Fruit fly (Drosophila melanogaster) whole organism, pupa: ENCODE results near the gene CG31075.

Experiments used
- CG10348 ChIP-seq: fragments of 200-800 bp; sonication (Bioruptor generic); IDR thresholded peaks from 2 replicates; pipeline ENCODE4 v1.3.6; 2022; ENCODE audit warnings: missing biosample characterization, missing genetic modification characterization
- CG12605 ChIP-seq: fragments of 200-800 bp; sonication (Bioruptor generic); IDR thresholded peaks from 2 replicates; pipeline ENCODE4 v1.3.6; 2022; ENCODE audit warnings: missing biosample characterization, missing genetic modification characterization
- CG13204 ChIP-seq: fragments of 200-800 bp; sonication (Bioruptor generic); optimal IDR thresholded peaks from 2 replicates; lab custom pipeline; 2018; ENCODE audit warnings: missing biosample characterization, mild to moderate bottlenecking, missing genetic modification characterization, moderate library complexity
- CG14655 ChIP-seq: fragments of 200-800 bp; sonication (Bioruptor generic); optimal IDR thresholded peaks from 3 replicates; lab custom pipeline; 2017; ENCODE audit warnings: mild to moderate bottlenecking, missing biosample characterization, missing genetic modification reagents, missing genetic modification characterization
- CG15710 ChIP-seq: fragments of 200-800 bp; sonication (Bioruptor generic); optimal IDR thresholded peaks from 2 replicates; lab custom pipeline; 2018; ENCODE audit warnings: missing biosample characterization, mild to moderate bottlenecking, missing genetic modification characterization, moderate library complexity
- CG17806 ChIP-seq: fragments of 200-800 bp; sonication (Bioruptor generic); optimal IDR thresholded peaks from 2 replicates; lab custom pipeline; 2018; ENCODE audit warnings: missing biosample characterization, mild to moderate bottlenecking, missing genetic modification characterization, moderate library complexity
- CG32121 ChIP-seq: fragments of 200-800 bp; sonication (Bioruptor generic); IDR thresholded peaks from 2 replicates; pipeline ENCODE4 v1.3.6; 2022; ENCODE audit warnings: missing biosample characterization, missing genetic modification characterization
- CG34367 ChIP-seq: fragments of 200-800 bp; sonication (Bioruptor generic); optimal IDR thresholded peaks from 2 replicates; lab custom pipeline; 2018; ENCODE audit warnings: missing biosample characterization, mild to moderate bottlenecking, missing genetic modification characterization
- CG4496 ChIP-seq: fragments of 200-800 bp; sonication (Bioruptor generic); IDR thresholded peaks from 3 replicates; pipeline ENCODE4 v1.3.6; 2022; ENCODE audit warnings: missing biosample characterization, missing genetic modification characterization
- CG8159 ChIP-seq: fragments of 200-800 bp; sonication (Bioruptor generic); optimal IDR thresholded peaks from 3 replicates; lab custom pipeline; 2018; ENCODE audit warnings: missing biosample characterization, mild to moderate bottlenecking, missing genetic modification characterization, moderate library complexity
- CG8301 ChIP-seq: fragments of 200-800 bp; sonication (Bioruptor generic); optimal IDR thresholded peaks from 2 replicates; lab custom pipeline; 2018; ENCODE audit warnings: missing biosample characterization, mild to moderate bottlenecking, missing genetic modification characterization
- CG9948 ChIP-seq: fragments of 200-800 bp; sonication (Bioruptor generic); optimal IDR thresholded peaks from 2 replicates; lab custom pipeline; 2018; ENCODE audit warnings: missing biosample characterization, mild to moderate bottlenecking, missing genetic modification characterization, moderate library complexity
- D1 ChIP-seq: fragments of 200-800 bp; sonication (Bioruptor generic); optimal IDR thresholded peaks from 2 replicates; lab custom pipeline; 2018; ENCODE audit warnings: missing biosample characterization, mild to moderate bottlenecking, missing genetic modification characterization, moderate library complexity
- EcR ChIP-seq: fragments of 200-800 bp; sonication (Bioruptor generic); optimal IDR thresholded peaks from 3 replicates; lab custom pipeline; 2019; ENCODE audit warnings: missing biosample characterization, missing genetic modification characterization, mild to moderate bottlenecking, moderate library complexity, missing genetic modification reagents
- Ets98B ChIP-seq: fragments of 200-800 bp; sonication (Bioruptor generic); IDR thresholded peaks from 2 replicates; pipeline ENCODE4 v1.3.6; 2022; ENCODE audit warnings: missing biosample characterization, missing genetic modification characterization
- Pif1A ChIP-seq: fragments of 200-800 bp; sonication (Bioruptor generic); optimal IDR thresholded peaks from 3 replicates; lab custom pipeline; 2016; ENCODE audit warnings: missing biosample characterization, missing genetic modification characterization
- Pif1B ChIP-seq: fragments of 200-800 bp; sonication (Bioruptor generic); optimal IDR thresholded peaks from 3 replicates; lab custom pipeline; 2016; ENCODE audit warnings: missing biosample characterization, missing genetic modification characterization
- Snoo ChIP-seq: fragments of 200-800 bp; sonication (Bioruptor generic); optimal IDR thresholded peaks from 3 replicates; lab custom pipeline; 2017; ENCODE audit warnings: missing biosample characterization, mild to moderate bottlenecking, missing genetic modification characterization, inconsistent platforms
- fd96Ca ChIP-seq: fragments of 200-800 bp; sonication (Bioruptor generic); IDR thresholded peaks from 3 replicates; pipeline ENCODE4 v1.3.6; 2022; ENCODE audit warnings: missing biosample characterization, missing genetic modification characterization
- gl ChIP-seq: fragments of 200-800 bp; sonication (Bioruptor generic); optimal IDR thresholded peaks from 2 replicates; lab custom pipeline; 2018; ENCODE audit warnings: missing biosample characterization, mild to moderate bottlenecking, missing genetic modification characterization
- rn ChIP-seq: fragments of 200-800 bp; sonication (Bioruptor generic); IDR thresholded peaks from 2 replicates; pipeline ENCODE4 v1.3.6; 2022; ENCODE audit warnings: missing biosample characterization, missing genetic modification characterization

Gene CG31075

dm6 chr3R:26980282-26980691, 8.0 kb downstream of the CG31075 start:
- TF ChIP-seq fd96Ca (GFP tag; lab: Robert Waterston, UW) (no peak), D1 (tag; lab: Kevin White, UChicago) (no peak), CG34367 (tag; lab: Kevin White, UChicago) (no peak), CG8301 (tag; lab: Kevin White, UChicago) (no peak), CG17806 (tag; lab: Kevin White, UChicago) (no peak), Pif1A (no peak), rn (GFP tag; lab: Robert Waterston, UW) (no peak), CG10348 (GFP tag; lab: Robert Waterston, UW) (no peak), CG12605 (GFP tag; lab: Robert Waterston, UW) (peak; percentile 59), CG13204 (no peak), Ets98B (GFP tag; lab: Robert Waterston, UW) (peak; percentile 30; the same call in 1 of the 2 replicates), EcR (GFP tag; lab: Kevin White, UChicago) (peak; percentile 65), CG15710 (tag; lab: Kevin White, UChicago) (no peak), CG32121 (GFP tag; lab: Robert Waterston, UW) (0 out of 2 replicates have a peak, but pooled peaks have one; percentile 17), Snoo (no peak), gl (tag; lab: Kevin White, UChicago) (no peak), Pif1B (GFP tag; lab: Kevin White, UChicago) (no peak)

dm6 chr3R:26978241-26978640, 10.1 kb downstream of the CG31075 start, which contains the start of the genes CG14253 and CG46313:
Gene CG14253 (plus strand): TSS chr3R:26978541.
Gene CG46313 (plus strand): TSS chr3R:26978541.
- TF ChIP-seq EcR (GFP tag; lab: Kevin White, UChicago) (no peak), CG10348 (GFP tag; lab: Robert Waterston, UW) (no peak), CG9948 (tag; lab: Kevin White, UChicago) (no peak), fd96Ca (GFP tag; lab: Robert Waterston, UW) (no peak), Ets98B (GFP tag; lab: Robert Waterston, UW) (no peak), CG8301 (tag; lab: Kevin White, UChicago) (no peak), CG34367 (tag; lab: Kevin White, UChicago) (no peak), Pif1A (no peak), CG4496 (GFP tag; lab: Robert Waterston, UW) (no peak), CG14655 (GFP tag; lab: Kevin White, UChicago) (no peak), D1 (tag; lab: Kevin White, UChicago) (no peak), CG32121 (GFP tag; lab: Robert Waterston, UW) (no peak), gl (tag; lab: Kevin White, UChicago) (no peak), Snoo (no peak), rn (GFP tag; lab: Robert Waterston, UW) (no peak), CG17806 (tag; lab: Kevin White, UChicago) (no peak), CG13204 (no peak), Pif1B (GFP tag; lab: Kevin White, UChicago) (no peak)

DNA sequence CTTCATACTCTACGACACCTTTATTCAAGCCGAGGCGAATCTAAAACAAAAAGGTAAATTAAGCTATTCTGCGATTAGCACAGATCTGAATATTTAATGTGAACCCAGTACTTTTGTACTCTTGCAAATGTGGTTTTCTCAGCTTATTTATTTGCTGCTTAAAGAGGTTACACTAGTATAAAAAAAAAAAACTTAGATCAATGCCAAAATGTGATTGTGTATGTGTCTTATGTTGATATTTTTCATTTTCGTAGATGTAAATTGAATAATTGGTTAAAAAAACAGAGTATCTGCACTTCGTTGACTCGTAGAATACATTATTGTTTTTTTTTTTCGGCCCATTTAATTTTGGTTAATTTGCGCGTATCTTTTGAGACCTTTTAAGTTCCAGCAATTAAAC, 18.6 kb downstream of the CG31075 start:
- TF ChIP-seq CG34367 (tag; lab: Kevin White, UChicago) (no peak), CG14655 (GFP tag; lab: Kevin White, UChicago) (no peak), Snoo (no peak), CG4496 (GFP tag; lab: Robert Waterston, UW) (no peak), CG15710 (tag; lab: Kevin White, UChicago) (no peak), CG12605 (GFP tag; lab: Robert Waterston, UW) (no peak), CG13204 (no peak), Ets98B (GFP tag; lab: Robert Waterston, UW) (no peak), CG8301 (tag; lab: Kevin White, UChicago) (no peak), CG8159 (no peak), CG9948 (tag; lab: Kevin White, UChicago) (no peak), gl (tag; lab: Kevin White, UChicago) (no peak), Pif1A (no peak), CG17806 (tag; lab: Kevin White, UChicago) (no peak), CG10348 (GFP tag; lab: Robert Waterston, UW) (no peak)

dm6 chr3R:26968823-26969638, 19.3 kb downstream of the CG31075 start:
- TF ChIP-seq CG15710 (tag; lab: Kevin White, UChicago) (peak; percentile 38), CG4496 (GFP tag; lab: Robert Waterston, UW) (0 out of 3 replicates have a peak, but pooled peaks have one; percentile 40), EcR (GFP tag; lab: Kevin White, UChicago) (peak; percentile 92), CG8301 (tag; lab: Kevin White, UChicago) (no peak), CG9948 (tag; lab: Kevin White, UChicago) (peak; percentile 51), fd96Ca (GFP tag; lab: Robert Waterston, UW) (peak; percentile 64; the same call in 1 of the 3 replicates), rn (GFP tag; lab: Robert Waterston, UW) (no peak), Pif1B (GFP tag; lab: Kevin White, UChicago) (no peak), CG34367 (tag; lab: Kevin White, UChicago) (peak; percentile 0), gl (tag; lab: Kevin White, UChicago) (peak; percentile 21), CG17806 (tag; lab: Kevin White, UChicago) (no peak), CG13204 (no peak), D1 (tag; lab: Kevin White, UChicago) (no peak), Pif1A (no peak), CG12605 (GFP tag; lab: Robert Waterston, UW) (no peak), CG10348 (GFP tag; lab: Robert Waterston, UW) (no peak)

DNA sequence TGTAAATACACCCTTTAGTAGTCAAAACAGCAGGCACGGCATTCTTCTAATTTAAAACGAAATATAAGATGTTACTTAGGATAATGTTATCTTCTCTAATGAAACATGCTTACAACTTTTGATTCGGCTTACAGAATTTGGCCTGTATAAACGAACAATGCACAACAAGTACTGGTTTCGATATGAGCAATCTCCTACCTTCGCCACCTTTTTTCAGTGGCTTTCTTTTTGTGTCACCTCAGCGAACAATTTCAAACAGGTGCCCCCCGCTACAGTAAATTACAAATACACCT, 20.1 kb downstream of the CG31075 start:
- TF ChIP-seq D1 (tag; lab: Kevin White, UChicago) (no peak), CG8301 (tag; lab: Kevin White, UChicago) (no peak), Pif1A (no peak), Pif1B (GFP tag; lab: Kevin White, UChicago) (no peak), CG32121 (GFP tag; lab: Robert Waterston, UW) (no peak), CG12605 (GFP tag; lab: Robert Waterston, UW) (no peak), gl (tag; lab: Kevin White, UChicago) (no peak), CG8159 (no peak), CG10348 (GFP tag; lab: Robert Waterston, UW) (no peak), EcR (GFP tag; lab: Kevin White, UChicago) (no peak), CG4496 (GFP tag; lab: Robert Waterston, UW) (no peak), CG34367 (tag; lab: Kevin White, UChicago) (no peak), CG14655 (GFP tag; lab: Kevin White, UChicago) (no peak), CG9948 (tag; lab: Kevin White, UChicago) (no peak), Snoo (no peak)
